Worm (Caenorhabditis elegans): Measurements from ENCODE around the gene T27A10.6.

T27A10.6 gene

DNA sequence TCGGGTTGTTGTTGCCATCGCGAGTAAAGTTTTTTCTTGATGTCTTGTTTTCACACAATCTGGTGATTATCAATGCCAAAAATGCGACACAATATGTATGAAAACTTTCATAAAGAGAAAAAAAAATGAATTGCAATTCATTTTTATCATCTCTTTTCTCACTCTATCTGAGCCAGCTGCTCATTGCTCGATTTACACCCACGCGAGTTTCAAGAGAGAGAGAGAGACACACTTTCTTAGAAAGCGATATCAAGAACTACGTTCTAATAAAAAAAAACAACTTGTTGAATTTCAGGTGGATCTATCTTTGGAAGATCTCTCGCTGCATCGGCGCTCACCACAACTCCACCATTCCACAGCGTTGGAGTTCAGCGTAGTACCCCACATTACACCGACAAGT is 6.5 kb upstream of the T27A10.6 start:
- TF ChIP-seq rnt-1 (tag; optimal IDR thresholded peaks at IDR 0.05) (peak; percentile 54), tlp-1 (tag; optimal IDR thresholded peaks at IDR 0.05) (no peak), lin-14 (GFP tag; optimal IDR thresholded peaks at IDR 0.05) (peak; percentile 55), lin-39 (tag; optimal IDR thresholded peaks at IDR 0.05) (no peak), nhr-237 (tag; optimal IDR thresholded peaks at IDR 0.05) (no peak), nhr-71 (tag; optimal IDR thresholded peaks at IDR 0.05) (peak; percentile 48), nhr-11 (tag; optimal IDR thresholded peaks at IDR 0.05) (no peak), dpl-1 (GFP tag; optimal IDR thresholded peaks at IDR 0.05) (no peak), nhr-19 (GFP tag; conservative IDR thresholded peaks at IDR 0.05) (0 out of 2 replicates have a peak, but pooled peaks have one; percentile 8)

- TF ChIP-seq hlh-17 (GFP tag; optimal IDR thresholded peaks at IDR 0.05; ENCODE audit: borderline replicate concordance) = no peak
- TF ChIP-seq lin-14 (GFP tag; optimal IDR thresholded peaks at IDR 0.05) = peak; percentile 12
- peak; percentile 39 for TF ChIP-seq pag-3 (tag; optimal IDR thresholded peaks at IDR 0.05; ENCODE audit: borderline replicate concordance, insufficient read depth)
- peak; percentile 20 for TF ChIP-seq rnt-1 (tag; optimal IDR thresholded peaks at IDR 0.05)
- peak; percentile 23 for TF ChIP-seq dsc-1 (tag; optimal IDR thresholded peaks at IDR 0.05)
- TF ChIP-seq xbp-1 (tag; optimal IDR thresholded peaks at IDR 0.05) = no peak
Measured at ce11 chrX:3601531-3601930, 5.4 kb upstream of the T27A10.6 start, which contains the start of gene C18B2.3. Gene C18B2.3, plus strand, starts transcription at chrX:3601831.

DNA sequence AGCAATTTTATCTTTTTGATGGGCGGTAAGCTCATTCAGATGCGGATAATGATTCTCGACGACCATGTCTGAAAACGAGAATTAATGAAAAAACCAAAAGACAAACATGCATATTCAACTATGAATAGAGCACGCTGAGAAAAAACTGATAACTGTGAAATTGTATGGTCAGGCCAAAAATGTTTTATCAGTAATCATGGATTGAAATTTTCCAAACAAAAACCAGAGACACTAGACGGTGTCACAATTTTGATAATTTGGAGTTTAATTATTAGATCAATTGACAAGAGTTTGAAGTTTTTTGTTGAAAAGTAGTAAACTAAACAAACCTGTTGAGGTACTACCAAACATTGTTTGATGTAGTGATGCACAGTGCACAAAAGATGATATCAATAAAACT is 4.2 kb upstream of the T27A10.6 start, which contains the start of gene cgr-1:
TSS of gene cgr-1 (minus strand) at position 68 of the 400 bp plus-strand sequence.
- TF ChIP-seq hlh-4 (tag; optimal IDR thresholded peaks at IDR 0.05) = no peak
- peak; percentile 49 for TF ChIP-seq elt-2 (tag; optimal IDR thresholded peaks at IDR 0.05)
- no peak for TF ChIP-seq nhr-12 (tag; optimal IDR thresholded peaks at IDR 0.05)

- peak; percentile 58 for TF ChIP-seq rnt-1 (tag; optimal IDR thresholded peaks at IDR 0.05)
- TF ChIP-seq sox-4 (tag; optimal IDR thresholded peaks at IDR 0.05) = no peak
- no peak for TF ChIP-seq nhr-11 (tag; optimal IDR thresholded peaks at IDR 0.05)
- no peak for TF ChIP-seq Y116A8C.19 (tag; optimal IDR thresholded peaks at IDR 0.05; ENCODE audit: borderline replicate concordance)
- no peak for TF ChIP-seq mab-9 (GFP tag; IDR thresholded peaks at IDR 0.05)
- TF ChIP-seq lin-14 (GFP tag; optimal IDR thresholded peaks at IDR 0.05) = peak; percentile 30
- no peak for TF ChIP-seq nhr-237 (tag; optimal IDR thresholded peaks at IDR 0.05)
- no peak for TF ChIP-seq nhr-28 (tag; optimal IDR thresholded peaks at IDR 0.05)
- TF ChIP-seq nhr-90 (tag; optimal IDR thresholded peaks at IDR 0.05; ENCODE audit: poor library complexity) = no peak
- TF ChIP-seq fkh-4 (tag; optimal IDR thresholded peaks at IDR 0.05; ENCODE audit: borderline replicate concordance) = no peak
- TF ChIP-seq vab-15 (tag; optimal IDR thresholded peaks at IDR 0.05) = no peak
- no peak for TF ChIP-seq grh-1 (GFP tag; IDR thresholded peaks at IDR 0.05)
- TF ChIP-seq pax-3 (tag; optimal IDR thresholded peaks at IDR 0.05) = no peak
- no peak for TF ChIP-seq C16A3.4 (tag; optimal IDR thresholded peaks at IDR 0.05)
- no peak for TF ChIP-seq fkh-8 (tag; optimal IDR thresholded peaks at IDR 0.05)
- TF ChIP-seq ets-5 (GFP tag; IDR thresholded peaks at IDR 0.05) = no peak
- TF ChIP-seq blmp-1 (tag; optimal IDR thresholded peaks at IDR 0.05) = no peak
- no peak for TF ChIP-seq nhr-85 (tag)
- no peak for TF ChIP-seq elt-3 (tag; optimal IDR thresholded peaks at IDR 0.05)
- peak; percentile 30 for TF ChIP-seq unc-130 (tag; optimal IDR thresholded peaks at IDR 0.05)
Measured at ce11 chrX:3599860-3600259, 3.7 kb upstream of the T27A10.6 start.

DNA sequence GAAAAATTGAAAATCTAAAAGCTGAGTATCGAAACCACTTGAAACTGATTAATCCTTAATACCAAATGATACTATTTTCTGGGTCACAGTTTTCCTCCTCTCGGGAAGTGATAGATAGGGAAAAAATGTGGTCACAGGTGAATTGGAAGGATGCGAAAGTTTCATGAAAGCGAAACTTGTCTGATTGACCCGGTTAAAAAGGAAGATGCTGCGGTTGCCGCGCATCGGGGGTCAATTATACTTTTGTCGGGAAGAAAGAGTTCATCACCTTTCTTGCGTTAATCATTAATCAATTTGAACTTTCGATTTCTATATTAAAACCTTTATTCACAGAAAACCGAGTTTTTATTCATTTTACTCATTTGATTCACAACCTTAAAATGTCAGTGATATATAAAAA is 814 bp upstream of the T27A10.6 start:
- no peak for TF ChIP-seq sptf-1 (tag; optimal IDR thresholded peaks at IDR 0.05)
- TF ChIP-seq unc-62 (GFP tag; optimal IDR thresholded peaks at IDR 0.05) = no peak
- TF ChIP-seq irx-1 (tag; optimal IDR thresholded peaks at IDR 0.05) = no peak
- TF ChIP-seq nhr-12 (tag; optimal IDR thresholded peaks at IDR 0.05) = no peak
- TF ChIP-seq blmp-1 (tag; optimal IDR thresholded peaks at IDR 0.05) = peak; percentile 97
- TF ChIP-seq ceh-63 (GFP tag; optimal IDR thresholded peaks at IDR 0.05) = no peak
- TF ChIP-seq ets-5 (GFP tag; IDR thresholded peaks at IDR 0.05) = no peak
